Fruit fly (Drosophila melanogaster): Measurements from ENCODE around the gene Ndc1.

Ndc1 gene

dm6 chr3R:23887096-23887421 is 37.1 kb upstream of the Ndc1 start (continued):
- TF ChIP-seq sob (GFP tag; IDR thresholded peaks at IDR 0.05) = peak; percentile 91
- TF ChIP-seq Max (GFP tag; optimal IDR thresholded peaks at IDR 0.05) = peak; percentile 89
- TF ChIP-seq aop (GFP tag; IDR thresholded peaks at IDR 0.05) = no peak
- peak in 1 of 3 experiments; percentile 93 for TF ChIP-seq Stat92E (GFP tag; optimal IDR thresholded peaks at IDR 0.05)
- peak; percentile 86 for TF ChIP-seq CG18599 (GFP tag; optimal IDR thresholded peaks at IDR 0.05)
- peak; percentile 85 for TF ChIP-seq Rx (GFP tag; IDR thresholded peaks at IDR 0.05)
- TF ChIP-seq CG7357 (GFP tag; IDR thresholded peaks at IDR 0.05) = peak; percentile 83
- TF ChIP-seq twi (tag; optimal IDR thresholded peaks at IDR 0.05) = peak; percentile 86
- peak; percentile 76 for TF ChIP-seq CG10565 (GFP tag; optimal IDR thresholded peaks at IDR 0.05)
- TF ChIP-seq CG31441 (GFP tag; IDR thresholded peaks at IDR 0.05) = peak; percentile 91
- TF ChIP-seq Lhr (GFP tag; optimal IDR thresholded peaks at IDR 0.05) = peak; percentile 86
- TF ChIP-seq CG12236 (GFP tag; optimal IDR thresholded peaks at IDR 0.05) = peak; percentile 11
- TF ChIP-seq HLH54F (GFP tag; optimal IDR thresholded peaks at IDR 0.05) = peak; percentile 11
- TF ChIP-seq BtbVII (GFP tag; optimal IDR thresholded peaks at IDR 0.05) = peak; percentile 71
- TF ChIP-seq Bgb (GFP tag; IDR thresholded peaks at IDR 0.05; ENCODE audit: partially characterized antibody) = no peak
- TF ChIP-seq ttk (GFP tag; IDR thresholded peaks at IDR 0.05) = peak; percentile 94
- TF ChIP-seq Hmr (GFP tag; optimal IDR thresholded peaks at IDR 0.05) = peak; percentile 67
- peak; percentile 94 for TF ChIP-seq dmrt99B (tag; optimal IDR thresholded peaks at IDR 0.05)
- TF ChIP-seq Opbp (GFP tag; IDR thresholded peaks at IDR 0.05; ENCODE audit: partially characterized antibody) = no peak
- peak; percentile 83 for TF ChIP-seq ro (GFP tag; IDR thresholded peaks at IDR 0.05)
- TF ChIP-seq CG4282 (GFP tag; optimal IDR thresholded peaks at IDR 0.05) = no peak
- peak; percentile 94 for TF ChIP-seq CG2678 (tag; optimal IDR thresholded peaks at IDR 0.05)
- TF ChIP-seq D19B (GFP tag; optimal IDR thresholded peaks at IDR 0.05) = peak; percentile 41
- peak; percentile 61 for TF ChIP-seq pum (GFP tag; optimal IDR thresholded peaks at IDR 0.05)
- peak; percentile 76 for TF ChIP-seq TFAM (GFP tag; optimal IDR thresholded peaks at IDR 0.05)
- peak; percentile 69; the same call in 2 of the 3 replicates for TF ChIP-seq jigr1 (GFP tag; IDR thresholded peaks at IDR 0.05)
- peak in 1 of 2 experiments; percentile 86 for TF ChIP-seq Hr78 (GFP tag; optimal IDR thresholded peaks at IDR 0.05)
- TF ChIP-seq CG6854 (GFP tag; optimal IDR thresholded peaks at IDR 0.05) = peak; percentile 69
- TF ChIP-seq CG3281 (GFP tag; optimal IDR thresholded peaks at IDR 0.05) = peak; percentile 72
- TF ChIP-seq CrebB (tag; optimal IDR thresholded peaks at IDR 0.05) = peak; percentile 78
- no peak for TF ChIP-seq Hey (tag; optimal IDR thresholded peaks at IDR 0.05)
- TF ChIP-seq sisA (GFP tag; IDR thresholded peaks at IDR 0.05) = peak; percentile 96
- peak; percentile 51 for TF ChIP-seq NC2β (GFP tag; optimal IDR thresholded peaks at IDR 0.05)
- no peak for TF ChIP-seq crc (GFP tag; optimal IDR thresholded peaks at IDR 0.05)
- no peak for TF ChIP-seq pros (GFP tag; optimal IDR thresholded peaks at IDR 0.05)
- peak; percentile 42 for TF ChIP-seq Camta (GFP tag; optimal IDR thresholded peaks at IDR 0.05)
- peak; percentile 45; the same call in 1 of the 2 replicates for TF ChIP-seq CG11085 (GFP tag; IDR thresholded peaks at IDR 0.05)
- peak; percentile 24 for TF ChIP-seq CG13624 (GFP tag; optimal IDR thresholded peaks at IDR 0.05)
- no peak for TF ChIP-seq Poxn (GFP tag; IDR thresholded peaks at IDR 0.05)
- TF ChIP-seq eve (GFP tag; optimal IDR thresholded peaks at IDR 0.05) = peak in 1 of 2 experiments; percentile 95
- TF ChIP-seq peb (GFP tag; IDR thresholded peaks at IDR 0.05) = peak; percentile 90
- TF ChIP-seq ewg (GFP tag; optimal IDR thresholded peaks at IDR 0.05) = peak; percentile 85
- peak; percentile 92 for TF ChIP-seq Chrac-16 (GFP tag; optimal IDR thresholded peaks at IDR 0.05)
- peak; percentile 84 for TF ChIP-seq CG8290 (GFP tag; optimal IDR thresholded peaks at IDR 0.05)
- TF ChIP-seq CG8290 (tag; optimal IDR thresholded peaks at IDR 0.05) = peak in 1 of 2 experiments; percentile 77
- TF ChIP-seq Kr (GFP tag; optimal IDR thresholded peaks at IDR 0.05) = no peak
- TF ChIP-seq shn (GFP tag; optimal IDR thresholded peaks at IDR 0.05) = no peak
- no peak for TF ChIP-seq CG7786 (GFP tag; optimal IDR thresholded peaks at IDR 0.05)
- peak; percentile 94 for TF ChIP-seq CG10267 (tag; optimal IDR thresholded peaks at IDR 0.05)
- peak; percentile 97 for TF ChIP-seq CG8388 (GFP tag; optimal IDR thresholded peaks at IDR 0.05)
- TF ChIP-seq Atf-2 (GFP tag; optimal IDR thresholded peaks at IDR 0.05) = peak; percentile 35
